Fruit fly (Drosophila melanogaster) whole organism, larva: ENCODE data around the gene sta.

Source experiments
- noc ChIP-seq: fragments of 200-800 bp; sonication (Bioruptor generic); optimal IDR thresholded peaks from 3 replicates; lab custom pipeline; 2019; ENCODE audit warnings: missing biosample characterization, mild to moderate bottlenecking, missing genetic modification characterization, moderate library complexity

The sta gene

dm6 chrX:1482840-1483518 is at the start of gene sta, which contains the start of gene inc:
TSS of gene sta (minus strand) at chrX:1483413.
TSS of gene inc (plus strand) at chrX:1483479.
- TF ChIP-seq noc (tag; lab: Kevin White, UChicago): peak; percentile 59

DNA sequence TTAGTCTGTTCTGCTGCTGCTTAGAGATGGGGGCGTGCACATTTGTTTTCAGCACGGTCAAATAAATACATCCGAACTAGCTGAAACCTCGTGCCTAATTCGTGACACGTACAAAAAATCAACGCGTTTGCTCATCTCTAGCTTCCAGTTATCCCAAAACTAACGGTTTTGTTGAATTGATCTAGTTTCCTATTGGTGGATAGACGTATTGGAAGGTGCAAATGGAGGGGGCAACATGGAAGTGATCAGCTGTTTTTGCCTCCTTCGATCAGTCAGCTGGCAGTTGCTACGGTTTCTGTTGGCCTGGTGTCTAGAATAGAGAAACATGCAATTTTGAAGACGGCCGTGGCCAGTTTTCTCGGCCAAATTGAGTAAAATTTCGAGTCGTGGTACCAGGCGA is 34.4 kb upstream of the sta start:
- no peak for TF ChIP-seq noc (tag; lab: Kevin White, UChicago)

DNA sequence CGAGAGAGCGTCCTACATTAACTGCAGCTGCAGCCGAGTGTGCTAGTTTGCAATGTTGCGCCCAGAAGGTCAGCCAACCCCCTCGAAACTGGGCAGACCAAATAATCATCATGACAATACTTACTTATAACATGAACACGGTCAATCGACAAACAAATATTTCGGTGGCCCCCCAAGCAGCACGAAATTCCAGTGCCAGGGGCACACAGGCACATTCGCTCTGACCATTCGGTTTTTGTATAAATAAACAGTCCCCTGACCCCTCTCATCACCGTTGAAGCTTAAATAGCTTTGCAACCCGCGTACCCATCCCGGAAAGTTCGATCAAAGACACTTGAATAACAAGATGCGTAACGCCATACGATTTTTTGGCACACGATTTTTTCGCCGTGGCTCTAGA is 30.7 kb upstream of the sta start:
- TF ChIP-seq noc (tag; lab: Kevin White, UChicago): no peak

DNA sequence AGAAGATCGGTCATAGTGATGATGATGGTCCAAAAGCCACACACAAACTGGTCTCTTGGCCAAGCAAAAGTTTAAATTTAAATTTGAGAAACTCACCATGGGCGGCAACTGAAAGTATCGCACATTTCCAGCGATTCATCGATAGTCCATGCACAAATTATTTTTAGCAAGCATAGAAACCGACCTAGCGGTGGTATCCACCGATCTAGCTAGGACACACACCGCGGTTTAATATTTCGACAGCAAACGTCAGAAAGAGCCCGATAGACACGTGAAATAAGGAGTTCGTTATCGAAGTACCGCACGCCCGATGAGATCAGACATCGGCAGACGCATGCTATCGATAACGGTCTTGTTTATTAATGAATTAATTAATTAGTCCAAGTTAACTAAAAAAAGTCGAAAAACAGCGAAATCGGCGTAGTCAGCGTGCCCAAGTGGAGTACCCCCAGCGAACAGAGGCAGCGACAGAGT is 29.6 kb upstream of the sta start, which contains the start of gene CG14795:
Gene CG14795, minus strand, starts transcription at position 51 of the 474 bp plus-strand sequence.
- TF ChIP-seq noc (tag; lab: Kevin White, UChicago): no peak

- no peak for TF ChIP-seq noc (tag; lab: Kevin White, UChicago)
Measured at dm6 chrX:1508241-1508823, 25.1 kb upstream of the sta start.

- TF ChIP-seq noc (tag; lab: Kevin White, UChicago): no peak
Measured at dm6 chrX:1507751-1508150, 24.5 kb upstream of the sta start, which contains the start of gene Nmdar2. TSS of gene Nmdar2 (minus strand) at chrX:1507809.

DNA sequence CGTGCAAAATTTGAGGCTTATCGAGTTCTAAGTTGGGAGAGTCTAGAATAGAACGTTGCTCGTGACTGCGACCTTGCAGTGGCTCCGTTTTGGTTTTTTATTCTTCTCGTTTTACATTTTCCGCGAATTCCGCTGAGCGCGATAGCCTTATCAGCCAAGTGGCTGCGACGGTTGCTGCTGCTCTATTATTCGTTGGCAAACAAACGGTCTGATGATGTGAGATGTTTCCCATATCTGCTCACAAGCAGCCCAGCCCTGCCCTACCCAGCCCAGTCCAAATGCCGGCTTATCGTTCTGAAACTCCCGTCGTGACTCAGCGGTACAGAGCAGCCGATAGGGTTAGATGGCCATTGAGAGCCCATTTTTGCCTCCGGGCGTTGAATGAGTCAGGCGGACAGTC is 2.8 kb downstream of the sta start:
- no peak for TF ChIP-seq noc (tag; lab: Kevin White, UChicago)

- TF ChIP-seq noc (tag; lab: Kevin White, UChicago): no peak
Measured at dm6 chrX:1478276-1479122, 4.7 kb downstream of the sta start, which contains the start of gene rush. TSS of gene rush (plus strand) at chrX:1478552.

DNA sequence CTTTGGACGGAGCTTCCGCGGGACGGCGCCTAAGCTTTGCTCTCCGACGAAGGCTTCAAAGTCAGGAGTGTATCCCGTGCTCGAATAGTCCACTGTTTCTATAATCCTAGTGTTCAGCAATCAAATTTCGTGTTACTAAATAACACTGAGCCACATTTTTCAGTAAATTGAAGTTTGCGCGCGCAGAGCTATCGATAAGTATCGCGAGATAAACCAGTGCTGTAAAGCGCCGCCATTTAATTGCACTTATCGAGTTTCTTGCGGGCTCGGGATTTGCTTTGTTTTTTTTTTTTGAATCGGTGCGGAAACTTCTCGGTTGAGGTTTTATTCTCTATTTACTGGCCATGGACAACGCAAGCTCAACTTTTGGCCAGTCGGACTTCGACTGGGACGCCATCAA is 6.4 kb downstream of the sta start, which contains the start of the genes Rab27 and mei-38:
Gene Rab27, minus strand, starts transcription at position 127 of the 400 bp plus-strand sequence.
Gene mei-38, plus strand, starts transcription at position 216 of the 400 bp plus-strand sequence.
- TF ChIP-seq noc (tag; lab: Kevin White, UChicago): no peak

DNA sequence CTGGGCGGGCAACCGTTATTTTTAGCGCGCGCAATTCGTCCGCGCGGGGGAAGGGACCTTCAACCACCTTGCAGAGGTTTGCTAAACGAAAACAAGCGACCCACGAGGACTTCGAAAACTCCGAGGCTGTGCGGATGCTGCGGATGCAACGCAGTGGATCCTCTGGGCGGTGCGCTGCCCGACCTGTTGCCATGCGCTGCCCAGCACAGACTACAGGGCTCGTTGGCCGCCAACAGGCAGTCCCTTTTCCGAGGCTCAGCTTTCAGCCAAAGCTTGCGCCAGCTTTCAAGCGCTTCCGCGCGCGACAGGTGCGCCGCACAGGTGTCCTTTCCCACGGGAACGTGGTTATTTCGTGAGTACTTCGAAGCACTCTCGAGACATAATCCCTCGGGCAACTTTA is 6.8 kb downstream of the sta start:
- no peak for TF ChIP-seq noc (tag; lab: Kevin White, UChicago)

DNA sequence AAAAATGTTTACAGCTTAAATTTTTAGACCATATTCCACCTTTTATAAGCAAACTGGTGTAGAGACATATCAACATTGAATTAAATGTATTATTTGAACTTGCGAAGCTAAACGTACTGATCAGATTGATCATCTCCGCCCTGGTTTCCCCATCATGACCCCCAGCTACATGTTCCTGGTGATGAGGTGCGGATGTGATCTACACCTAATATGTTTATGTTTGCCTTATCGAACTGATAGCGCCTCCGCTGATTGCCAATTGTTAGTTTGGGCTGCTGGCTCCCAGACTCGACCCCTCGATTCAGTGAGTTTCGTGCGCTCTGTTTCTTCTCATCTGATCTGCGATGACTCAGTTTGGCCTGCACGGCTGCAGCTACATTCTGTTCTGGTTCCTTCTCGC is 11.0 kb downstream of the sta start, which contains the start of gene CG14780:
Gene CG14780, plus strand, starts transcription at position 301 of the 400 bp plus-strand sequence.
- TF ChIP-seq noc (tag; lab: Kevin White, UChicago): no peak

- peak; percentile 47 for TF ChIP-seq noc (tag; lab: Kevin White, UChicago)
Measured at dm6 chrX:1470562-1470961, 12.7 kb downstream of the sta start, which contains the start of gene pck. TSS of gene pck (plus strand) at chrX:1470666.

dm6 chrX:1469717-1470116 is 13.5 kb downstream of the sta start, which contains the start of gene CG32808:
TSS of gene CG32808 (minus strand) at chrX:1469817.
- no peak for TF ChIP-seq noc (tag; lab: Kevin White, UChicago)

DNA sequence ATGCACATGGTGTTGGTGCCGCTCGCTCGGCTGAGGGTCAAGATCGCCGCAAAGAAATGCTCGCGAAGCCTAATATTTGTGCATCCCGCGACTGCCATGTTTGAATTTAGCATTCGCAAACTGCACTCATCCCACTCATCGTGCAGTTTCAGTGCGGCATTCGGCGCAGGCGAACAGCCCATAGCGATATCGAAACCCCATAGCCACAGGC is 15.9 kb downstream of the sta start, which contains the start of gene CG14778:
Gene CG14778, plus strand, starts transcription at position 112 of the 211 bp plus-strand sequence.
- no peak for TF ChIP-seq noc (tag; lab: Kevin White, UChicago)

- TF ChIP-seq noc (tag; lab: Kevin White, UChicago): peak; percentile 22
Measured at dm6 chrX:1466505-1467381, 16.5 kb downstream of the sta start.
